Fruit fly (Drosophila melanogaster) whole organism, prepupa: Measurements from ENCODE around the gene Nct.

Experiments
- Blimp-1 ChIP-seq: fragments of 200-800 bp; sonication (Bioruptor generic); optimal IDR thresholded peaks from 3 replicates; lab custom pipeline; 2017; ENCODE audit warnings: missing biosample characterization, missing genetic modification characterization, mild to moderate bottlenecking, moderate library complexity, missing genetic modification reagents
- CG10631 ChIP-seq: fragments of 200-800 bp; sonication (Bioruptor generic); optimal IDR thresholded peaks from 2 replicates; lab custom pipeline; 2016; ENCODE audit warnings: missing biosample characterization, missing genetic modification characterization
- CG10669 ChIP-seq: fragments of 200-800 bp; sonication (Bioruptor generic); optimal IDR thresholded peaks from 3 replicates; lab custom pipeline; 2018; ENCODE audit warnings: missing biosample characterization, mild to moderate bottlenecking, missing genetic modification characterization, moderate library complexity
- CG11294 ChIP-seq: fragments of 200-800 bp; sonication (Bioruptor generic); IDR thresholded peaks from 2 replicates; pipeline ENCODE4 v1.3.6; 2022; ENCODE audit warnings: missing biosample characterization, missing genetic modification characterization
- CG11762 ChIP-seq: fragments of 200-800 bp; sonication (Bioruptor generic); optimal IDR thresholded peaks from 3 replicates; lab custom pipeline; 2016; ENCODE audit warnings: missing biosample characterization, missing genetic modification characterization; ENCODE audit not compliant: insufficient read depth
- CG11902 ChIP-seq: fragments of 200-800 bp; sonication (Bioruptor generic); optimal IDR thresholded peaks from 3 replicates; lab custom pipeline; 2016; ENCODE audit warnings: missing biosample characterization, missing genetic modification characterization
- CG15336 ChIP-seq: fragments of 200-800 bp; sonication (Bioruptor generic); IDR thresholded peaks from 2 replicates; pipeline ENCODE4 v1.3.6; 2022; ENCODE audit warnings: missing biosample characterization, missing genetic modification characterization
- CG1621 ChIP-seq: fragments of 200-800 bp; sonication (Bioruptor generic); optimal IDR thresholded peaks from 3 replicates; lab custom pipeline; 2018; ENCODE audit warnings: missing biosample characterization, mild to moderate bottlenecking, missing genetic modification characterization
- CG16779 ChIP-seq: fragments of 200-800 bp; sonication (Bioruptor generic); optimal IDR thresholded peaks from 3 replicates; lab custom pipeline; 2017; ENCODE audit warnings: missing biosample characterization, mild to moderate bottlenecking, missing genetic modification characterization
- CG3032 ChIP-seq: fragments of 200-800 bp; optimal IDR thresholded peaks from 2 replicates; lab custom pipeline; 2019; ENCODE audit warnings: missing biosample characterization, mild to moderate bottlenecking, missing genetic modification characterization, moderate library complexity
- CG31627 ChIP-seq: fragments of 200-800 bp; sonication (Bioruptor generic); optimal IDR thresholded peaks from 3 replicates; lab custom pipeline; 2016; ENCODE audit warnings: missing biosample characterization, missing genetic modification characterization
- CG32006 ChIP-seq: fragments of 200-800 bp; sonication (Bioruptor generic); optimal IDR thresholded peaks from 3 replicates; lab custom pipeline; 2017; ENCODE audit warnings: missing biosample characterization, mild to moderate bottlenecking, missing genetic modification characterization
- CG34406 ChIP-seq: fragments of 200-800 bp; sonication (Bioruptor generic); optimal IDR thresholded peaks from 3 replicates; lab custom pipeline; 2016; ENCODE audit warnings: missing biosample characterization, missing genetic modification characterization
- CG4318 ChIP-seq: fragments of 200-800 bp; sonication (Bioruptor generic); optimal IDR thresholded peaks from 3 replicates; lab custom pipeline; 2017; ENCODE audit warnings: missing biosample characterization, mild to moderate bottlenecking, missing genetic modification characterization
- CG6163 ChIP-seq: fragments of 200-800 bp; sonication (Bioruptor generic); IDR thresholded peaks from 3 replicates; pipeline ENCODE4 v1.3.6; 2022; ENCODE audit warnings: missing biosample characterization, missing genetic modification characterization
- CG6276 ChIP-seq: fragments of 200-800 bp; sonication (Bioruptor generic); optimal IDR thresholded peaks from 2 replicates; lab custom pipeline; 2017; ENCODE audit warnings: missing biosample characterization, mild to moderate bottlenecking, missing genetic modification characterization
- CG6792 ChIP-seq: fragments of 200-800 bp; sonication (Bioruptor generic); optimal IDR thresholded peaks from 3 replicates; lab custom pipeline; 2016; ENCODE audit warnings: missing biosample characterization, missing genetic modification characterization
- CG6808 ChIP-seq: fragments of 200-800 bp; sonication (Bioruptor generic); optimal IDR thresholded peaks from 3 replicates; lab custom pipeline; 2017; ENCODE audit warnings: missing biosample characterization, missing genetic modification characterization, mild to moderate bottlenecking, moderate library complexity, missing genetic modification reagents
- CG6854 ChIP-seq: fragments of 200-800 bp; sonication (Bioruptor generic); optimal IDR thresholded peaks from 2 replicates; lab custom pipeline; 2017; ENCODE audit warnings: missing biosample characterization, mild to moderate bottlenecking, missing genetic modification characterization
- CG7368 ChIP-seq: fragments of 200-800 bp; sonication (Bioruptor generic); optimal IDR thresholded peaks from 3 replicates; lab custom pipeline; 2016; ENCODE audit warnings: missing biosample characterization, missing genetic modification characterization
- CG8119 ChIP-seq: fragments of 200-800 bp; sonication (Bioruptor generic); IDR thresholded peaks from 3 replicates; pipeline ENCODE4 v1.3.6; 2022; ENCODE audit warnings: missing biosample characterization, missing genetic modification characterization
- CG8319 ChIP-seq: fragments of 200-800 bp; sonication (Bioruptor generic); optimal IDR thresholded peaks from 3 replicates; lab custom pipeline; 2016; ENCODE audit warnings: missing biosample characterization, missing genetic modification characterization
- CG8632 ChIP-seq: fragments of 200-800 bp; sonication (Bioruptor generic); optimal IDR thresholded peaks from 3 replicates; lab custom pipeline; 2016; ENCODE audit warnings: missing biosample characterization, missing genetic modification characterization
- CG9139 ChIP-seq: fragments of 200-800 bp; sonication (Bioruptor generic); optimal IDR thresholded peaks from 3 replicates; lab custom pipeline; 2017; ENCODE audit warnings: missing biosample characterization, mild to moderate bottlenecking, missing genetic modification characterization
- Eip75B ChIP-seq: fragments of 200-800 bp; sonication (Bioruptor generic); optimal IDR thresholded peaks from 3 replicates; lab custom pipeline; 2016; ENCODE audit warnings: missing biosample characterization, missing genetic modification characterization
- Eip78C ChIP-seq: fragments of 200-800 bp; sonication (Bioruptor generic); peaks from one replicate; lab custom pipeline; 2016; ENCODE audit warnings: missing biosample characterization, missing genetic modification characterization
- Ets21C ChIP-seq: fragments of 200-800 bp; sonication (Bioruptor generic); optimal IDR thresholded peaks from 3 replicates; lab custom pipeline; 2016; ENCODE audit warnings: missing biosample characterization, missing genetic modification characterization
- Ets96B ChIP-seq: fragments of 200-800 bp; optimal IDR thresholded peaks from 2 replicates; lab custom pipeline; 2019; ENCODE audit warnings: missing biosample characterization, mild to moderate bottlenecking, missing genetic modification characterization, moderate library complexity
- Gug ChIP-seq: fragments of 200-800 bp; sonication (Bioruptor generic); IDR thresholded peaks from 2 replicates; pipeline ENCODE4 v1.3.6; 2022; ENCODE audit warnings: missing biosample characterization, missing genetic modification characterization
- Hr38 ChIP-seq: sonication (Bioruptor generic); optimal IDR thresholded peaks from 2 replicates; lab custom pipeline; 2016; ENCODE audit warnings: missing biosample characterization, missing genetic modification characterization
- Hr39 ChIP-seq: fragments of 200-800 bp; sonication (Bioruptor generic); optimal IDR thresholded peaks from 2 replicates; lab custom pipeline; 2016; ENCODE audit warnings: missing biosample characterization, missing genetic modification characterization
- Hr4 ChIP-seq: fragments of 200-800 bp; sonication (Bioruptor generic); optimal IDR thresholded peaks from 3 replicates; lab custom pipeline; 2016; ENCODE audit warnings: missing biosample characterization, missing genetic modification characterization
- Lpt ChIP-seq: fragments of 200-800 bp; sonication (Bioruptor generic); optimal IDR thresholded peaks from 3 replicates; lab custom pipeline; 2016; ENCODE audit warnings: missing biosample characterization, missing genetic modification characterization
- Met ChIP-seq: fragments of 200-800 bp; sonication (Bioruptor generic); optimal IDR thresholded peaks from 3 replicates; lab custom pipeline; 2016; ENCODE audit warnings: missing biosample characterization, missing genetic modification characterization
- OdsH ChIP-seq: fragments of 200-800 bp; sonication (Bioruptor generic); optimal IDR thresholded peaks from 3 replicates; lab custom pipeline; 2016; ENCODE audit warnings: missing biosample characterization, missing genetic modification characterization
- Smox ChIP-seq: fragments of 200-800 bp; sonication (Bioruptor generic); optimal IDR thresholded peaks from 3 replicates; lab custom pipeline; 2016; ENCODE audit warnings: missing biosample characterization, missing genetic modification characterization
- Sox14 ChIP-seq: fragments of 200-800 bp; sonication (Bioruptor generic); optimal IDR thresholded peaks from 3 replicates; lab custom pipeline; 2016; ENCODE audit warnings: missing biosample characterization, missing genetic modification characterization
- achi ChIP-seq: fragments of 200-800 bp; sonication (Bioruptor generic); optimal IDR thresholded peaks from 3 replicates; lab custom pipeline; 2016; ENCODE audit warnings: missing biosample characterization, missing genetic modification characterization
- cyc ChIP-seq: fragments of 200-800 bp; sonication (Bioruptor generic); optimal IDR thresholded peaks from 3 replicates; lab custom pipeline; 2016; ENCODE audit warnings: missing biosample characterization, missing genetic modification characterization
- dac ChIP-seq: fragments of 200-800 bp; sonication (Bioruptor generic); optimal IDR thresholded peaks from 2 replicates; lab custom pipeline; 2017; ENCODE audit warnings: missing biosample characterization, mild to moderate bottlenecking, missing genetic modification characterization
- dsx ChIP-seq: fragments of 200-800 bp; optimal IDR thresholded peaks from 3 replicates; lab custom pipeline; 2019; ENCODE audit warnings: missing biosample characterization, mild to moderate bottlenecking, missing genetic modification characterization, moderate library complexity; ENCODE audit not compliant: poor library complexity, severe bottlenecking
- esn ChIP-seq: fragments of 200-800 bp; sonication (Bioruptor generic); optimal IDR thresholded peaks from 2 replicates; lab custom pipeline; 2016; ENCODE audit warnings: missing biosample characterization, mild to moderate bottlenecking, missing genetic modification characterization, moderate library complexity
- fd59A ChIP-seq: fragments of 200-800 bp; sonication (Bioruptor generic); optimal IDR thresholded peaks from 2 replicates; lab custom pipeline; 2017; ENCODE audit warnings: missing biosample characterization, mild to moderate bottlenecking, missing genetic modification characterization, missing genetic modification reagents
- fd85E ChIP-seq: fragments of 200-800 bp; sonication (Bioruptor generic); optimal IDR thresholded peaks from 3 replicates; lab custom pipeline; 2016; ENCODE audit warnings: missing biosample characterization, missing genetic modification characterization
- fkh ChIP-seq: fragments of 200-800 bp; sonication (Bioruptor generic); optimal IDR thresholded peaks from 3 replicates; lab custom pipeline; 2017; ENCODE audit warnings: missing biosample characterization, mild to moderate bottlenecking, missing genetic modification characterization, moderate library complexity
- lz ChIP-seq: fragments of 200-800 bp; sonication (Bioruptor generic); optimal IDR thresholded peaks from 3 replicates; lab custom pipeline; 2016; ENCODE audit warnings: missing biosample characterization, missing genetic modification characterization
- net ChIP-seq: fragments of 200-800 bp; sonication (Bioruptor generic); optimal IDR thresholded peaks from 3 replicates; lab custom pipeline; 2016; ENCODE audit warnings: missing biosample characterization, missing genetic modification characterization
- pdm3 ChIP-seq: fragments of 200-800 bp; sonication (Bioruptor generic); optimal IDR thresholded peaks from 3 replicates; lab custom pipeline; 2016; ENCODE audit warnings: missing biosample characterization, missing genetic modification characterization
- salr ChIP-seq, 2 experiments: fragments of 200-800 bp; sonication (Bioruptor generic); optimal IDR thresholded peaks; 3 replicates each; lab custom pipeline; 2016 to 2018; ENCODE audit warnings: missing biosample characterization in 2 of 2, missing genetic modification characterization in 2 of 2, mild to moderate bottlenecking in 1 of 2
- ss ChIP-seq, 2 experiments: fragments of 200-800 bp; sonication (Bioruptor generic); optimal IDR thresholded peaks; 2 replicates in 1 of 2; 3 replicates in 1 of 2; lab custom pipeline; 2017 to 2018; ENCODE audit warnings: mild to moderate bottlenecking in 2 of 2, missing biosample characterization in 2 of 2, missing genetic modification characterization in 2 of 2, moderate library complexity in 1 of 2
- svp ChIP-seq: fragments of 200-800 bp; sonication (Bioruptor generic); peaks from one replicate; lab custom pipeline; 2016; ENCODE audit warnings: missing biosample characterization, missing genetic modification characterization
- topi ChIP-seq: fragments of 200-800 bp; sonication (Bioruptor generic); optimal IDR thresholded peaks from 3 replicates; lab custom pipeline; 2016; ENCODE audit warnings: missing biosample characterization, missing genetic modification characterization
- vri ChIP-seq: fragments of 200-800 bp; sonication (Bioruptor generic); optimal IDR thresholded peaks from 3 replicates; lab custom pipeline; 2016; ENCODE audit warnings: missing biosample characterization, mild to moderate bottlenecking, missing genetic modification characterization

Gene Nct

dm6 chr3R:24850420-24850819 is 981 bp upstream of the Nct start, which contains the start of gene CG7006:
Gene CG7006, plus strand, starts transcription at chr3R:24850627.
- TF ChIP-seq CG15336 (GFP tag; lab: Robert Waterston, UW) (no peak), lz (GFP tag; lab: Kevin White, UChicago) (peak; percentile 70), Hr38 (no peak), CG16779 (no peak), dac (no peak), CG31627 (GFP tag; lab: Kevin White, UChicago) (peak; percentile 79), CG1621 (tag; lab: Kevin White, UChicago) (no peak), CG10631 (peak; percentile 67), CG7368 (no peak), svp (no peak), Ets96B (tag; lab: Kevin White, UChicago) (no peak), CG10669 (GFP tag; lab: Kevin White, UChicago) (no peak), Met (GFP tag; lab: Kevin White, UChicago) (no peak), fd85E (GFP tag; lab: Kevin White, UChicago) (no peak), CG11902 (GFP tag; lab: Kevin White, UChicago) (peak; percentile 48), CG8632 (GFP tag; lab: Kevin White, UChicago) (no peak), CG3032 (tag; lab: Kevin White, UChicago) (no peak), topi (GFP tag; lab: Kevin White, UChicago) (peak; percentile 66), CG4318 (no peak), CG8119 (no peak), Hr4 (GFP tag; lab: Kevin White, UChicago) (no peak), Eip75B (GFP tag; lab: Kevin White, UChicago) (no peak), Eip78C (GFP tag; lab: Kevin White, UChicago) (peak; percentile 77), vri (no peak), CG6854 (GFP tag; lab: Kevin White, UChicago) (no peak), dsx (GFP tag; lab: Kevin White, UChicago) (no peak), salr (GFP tag; optimal IDR thresholded peaks at IDR 0.05; lab: Kevin White, UChicago) (no peak), Hr39 (GFP tag; lab: Kevin White, UChicago) (peak; percentile 63), Smox (GFP tag; lab: Kevin White, UChicago) (no peak), achi (GFP tag; lab: Kevin White, UChicago) (no peak), esn (GFP tag; lab: Kevin White, UChicago) (peak; percentile 68), CG6792 (no peak), CG32006 (GFP tag; lab: Kevin White, UChicago) (no peak), Gug (GFP tag; lab: Robert Waterston, UW) (no peak), Ets21C (GFP tag; lab: Kevin White, UChicago) (peak; percentile 39), CG6808 (no peak), OdsH (GFP tag; lab: Kevin White, UChicago) (no peak), ss (GFP tag; optimal IDR thresholded peaks at IDR 0.05; lab: Kevin White, UChicago) (no peak), fd59A (GFP tag; lab: Kevin White, UChicago) (no peak), Blimp-1 (GFP tag; lab: Kevin White, UChicago) (no peak), CG34406 (no peak), CG11294 (no peak), fkh (no peak), CG8319 (GFP tag; lab: Kevin White, UChicago) (no peak), pdm3 (GFP tag; lab: Kevin White, UChicago) (no peak), net (GFP tag; lab: Kevin White, UChicago) (no peak), cyc (GFP tag; lab: Kevin White, UChicago) (peak; percentile 83), CG9139 (GFP tag; lab: Kevin White, UChicago) (no peak), CG6276 (GFP tag; lab: Kevin White, UChicago) (no peak), Lpt (no peak), Sox14 (GFP tag; lab: Kevin White, UChicago) (peak; percentile 39), CG6163 (GFP tag; lab: Robert Waterston, UW) (no peak), CG11762 (no peak)
